Worm (Caenorhabditis elegans) whole organism, late embryonic: ENCODE measurements around the gene nck-1.

Experiments
- C08G9.2 ChIP-seq: sonication (generic microtip); optimal IDR thresholded peaks from 2 replicates; lab custom pipeline; 2016; ENCODE audit warnings: mild to moderate bottlenecking, missing genetic modification characterization, moderate library complexity, missing compliant biosample characterization
- F13H6.1 ChIP-seq: sonication (generic microtip); optimal IDR thresholded peaks from 2 replicates; lab custom pipeline; 2016; ENCODE audit warnings: missing genetic modification characterization, missing compliant biosample characterization
- ama-1 ChIP-seq: fragments of 150-350 bp; optimal IDR thresholded peaks from 2 replicates; lab custom pipeline; 2014
- ceh-14 ChIP-seq: sonication (generic microtip); optimal IDR thresholded peaks from 2 replicates; lab custom pipeline; 2016; ENCODE audit warnings: missing genotype, missing genetic modification characterization, missing compliant biosample characterization
- ceh-18 ChIP-seq: sonication (generic microtip); optimal IDR thresholded peaks from 2 replicates; lab custom pipeline; 2016; ENCODE audit warnings: missing genetic modification characterization, missing compliant biosample characterization
- ceh-2 ChIP-seq: sonication (generic microtip); optimal IDR thresholded peaks from 2 replicates; lab custom pipeline; 2016; ENCODE audit warnings: missing genotype, missing genetic modification characterization, missing compliant biosample characterization
- ceh-30 ChIP-seq: fragments of 150-350 bp; optimal IDR thresholded peaks from 2 replicates; lab custom pipeline; 2014; ENCODE audit warnings: missing biosample characterization, missing genetic modification characterization
- ceh-31 ChIP-seq: sonication (generic microtip); optimal IDR thresholded peaks from 2 replicates; lab custom pipeline; 2016; ENCODE audit warnings: missing genetic modification characterization, missing compliant biosample characterization
- ceh-34 ChIP-seq: sonication (generic microtip); optimal IDR thresholded peaks from 2 replicates; lab custom pipeline; 2016; ENCODE audit warnings: mild to moderate bottlenecking, missing genetic modification characterization, missing compliant biosample characterization
- ceh-48 ChIP-seq: sonication (generic microtip); optimal IDR thresholded peaks from 2 replicates; lab custom pipeline; 2016; ENCODE audit warnings: missing genetic modification characterization, inconsistent platforms, missing compliant biosample characterization
- ceh-6 ChIP-seq: fragments of 200-800 bp; sonication (Bioruptor generic); optimal IDR thresholded peaks from 2 replicates; lab custom pipeline; 2018; ENCODE audit warnings: mild to moderate bottlenecking, missing genetic modification characterization, missing compliant biosample characterization
- ceh-9 ChIP-seq: sonication (generic microtip); optimal IDR thresholded peaks from 2 replicates; lab custom pipeline; 2016; ENCODE audit warnings: mild to moderate bottlenecking, missing genetic modification characterization, inconsistent platforms, missing compliant biosample characterization
- dmd-4 ChIP-seq: sonication (generic microtip); optimal IDR thresholded peaks from 2 replicates; lab custom pipeline; 2016; ENCODE audit warnings: borderline replicate concordance, missing genetic modification characterization, missing compliant biosample characterization
- dve-1 ChIP-seq: sonication (generic microtip); optimal IDR thresholded peaks from 2 replicates; lab custom pipeline; 2017; ENCODE audit warnings: antibody characterized with exemption, mild to moderate bottlenecking, missing genetic modification characterization, missing compliant biosample characterization
- elt-2 ChIP-seq: sonication (generic microtip); optimal IDR thresholded peaks from 2 replicates; lab custom pipeline; 2016; ENCODE audit warnings: missing genetic modification reagents, missing genetic modification characterization, missing compliant biosample characterization
- ets-4 ChIP-seq: sonication (generic microtip); optimal IDR thresholded peaks from 2 replicates; lab custom pipeline; 2016; ENCODE audit warnings: missing genetic modification characterization, missing compliant biosample characterization
- fax-1 ChIP-seq: sonication (generic microtip); optimal IDR thresholded peaks from 2 replicates; lab custom pipeline; 2016; ENCODE audit warnings: missing genotype, missing genetic modification characterization, missing compliant biosample characterization
- fkh-6 ChIP-seq: sonication (generic microtip); optimal IDR thresholded peaks from 2 replicates; lab custom pipeline; 2016; ENCODE audit warnings: missing genetic modification characterization, missing compliant biosample characterization
- gmeb-2 ChIP-seq: sonication (generic microtip); optimal IDR thresholded peaks from 2 replicates; lab custom pipeline; 2016; ENCODE audit warnings: missing genetic modification characterization, inconsistent platforms, missing compliant biosample characterization
- hlh-30 ChIP-seq: sonication (generic microtip); optimal IDR thresholded peaks from 2 replicates; lab custom pipeline; 2017; ENCODE audit warnings: antibody characterized with exemption, missing genetic modification characterization, missing compliant biosample characterization; ENCODE audit not compliant: insufficient read depth
- lim-6 ChIP-seq: sonication (generic microtip); optimal IDR thresholded peaks from 2 replicates; lab custom pipeline; 2016; ENCODE audit warnings: missing genetic modification characterization, missing compliant biosample characterization
- nfya-1 ChIP-seq: sonication (generic microtip); optimal IDR thresholded peaks from 2 replicates; lab custom pipeline; 2017; ENCODE audit warnings: missing genetic modification characterization, mild to moderate bottlenecking, missing compliant biosample characterization, antibody characterized with exemption, moderate library complexity
- nhr-232 ChIP-seq: sonication (generic microtip); optimal IDR thresholded peaks from 2 replicates; lab custom pipeline; 2016; ENCODE audit warnings: missing genetic modification characterization, missing compliant biosample characterization
- npax-4 ChIP-seq: sonication (generic microtip); optimal IDR thresholded peaks from 2 replicates; lab custom pipeline; 2016; ENCODE audit warnings: missing genetic modification characterization, missing compliant biosample characterization
- pat-9 ChIP-seq: fragments of 200-800 bp; sonication (Bioruptor generic); optimal IDR thresholded peaks from 2 replicates; lab custom pipeline; 2018; ENCODE audit warnings: mild to moderate bottlenecking, missing genetic modification characterization, moderate library complexity, missing compliant biosample characterization
- pax-1 ChIP-seq: fragments of 150-350 bp; optimal IDR thresholded peaks from 2 replicates; lab custom pipeline; 2014; ENCODE audit warnings: missing biosample characterization, missing genetic modification characterization
- pha-2 ChIP-seq: sonication (generic microtip); optimal IDR thresholded peaks from 2 replicates; lab custom pipeline; 2017; ENCODE audit warnings: mild to moderate bottlenecking, missing genetic modification characterization, missing compliant biosample characterization
- pha-4 ChIP-seq: fragments of 150-350 bp; optimal IDR thresholded peaks from 2 replicates; lab custom pipeline; 2018; ENCODE audit warnings: missing biosample characterization, missing genetic modification reagents, missing genetic modification characterization
- pqm-1 ChIP-seq: sonication (generic microtip); optimal IDR thresholded peaks from 2 replicates; lab custom pipeline; 2016; ENCODE audit warnings: missing genetic modification characterization, missing compliant biosample characterization
- pros-1 ChIP-seq: fragments of 150-350 bp; optimal IDR thresholded peaks from 2 replicates; lab custom pipeline; 2014; ENCODE audit warnings: missing biosample characterization, missing genetic modification reagents, missing genetic modification characterization
- ref-2 ChIP-seq: sonication (generic microtip); optimal IDR thresholded peaks from 2 replicates; lab custom pipeline; 2016; ENCODE audit warnings: missing genetic modification characterization, missing compliant biosample characterization
- rnt-1 ChIP-seq: sonication (generic microtip); optimal IDR thresholded peaks from 2 replicates; lab custom pipeline; 2016; ENCODE audit warnings: missing genetic modification characterization, missing compliant biosample characterization
- sdc-2 ChIP-seq: sonication (generic microtip); optimal IDR thresholded peaks from 2 replicates; lab custom pipeline; 2016; ENCODE audit warnings: missing genotype, missing genetic modification characterization, missing compliant biosample characterization
- sox-2 ChIP-seq: fragments of 200-800 bp; sonication (Bioruptor generic); IDR thresholded peaks from 2 replicates; pipeline ENCODE4 v1.3.6; 2022; ENCODE audit warnings: missing genetic modification reagents, missing genetic modification characterization, missing compliant biosample characterization
- tbx-2 ChIP-seq: sonication (generic microtip); optimal IDR thresholded peaks from 2 replicates; lab custom pipeline; 2016; ENCODE audit warnings: missing genetic modification characterization, missing compliant biosample characterization
- unc-3 ChIP-seq, 2 experiments: fragments of 200-800 bp in 1 of 2; sonication (Bioruptor generic) in 1 of 2; sonication (generic microtip) in 1 of 2; conservative IDR thresholded peaks in 1 of 2; optimal IDR thresholded peaks in 1 of 2; 2 replicates each; pipeline versions ENCODE4 v1.3.6 to Lab custom; 2016 to 2022; ENCODE audit warnings: missing compliant biosample characterization in 2 of 2, missing genetic modification characterization in 2 of 2, missing genetic modification reagents in 1 of 2
- unc-42 ChIP-seq: sonication (generic microtip); optimal IDR thresholded peaks from 2 replicates; lab custom pipeline; 2016; ENCODE audit warnings: missing genotype, missing genetic modification characterization, missing compliant biosample characterization
- unc-55 ChIP-seq: sonication (generic microtip); optimal IDR thresholded peaks from 2 replicates; lab custom pipeline; 2017; ENCODE audit warnings: missing biosample characterization, missing genetic modification reagents, missing genetic modification characterization
- ztf-16 ChIP-seq: sonication (generic microtip); optimal IDR thresholded peaks from 2 replicates; lab custom pipeline; 2017; ENCODE audit warnings: missing genetic modification characterization, missing compliant biosample characterization

The nck-1 gene

ce11 chrX:4192235-4192634, 39.0 kb upstream of the nck-1 start:
- TF ChIP-seq C08G9.2 (no peak), ceh-34 (tag; lab: Kevin White, UChicago) (no peak), ceh-18 (tag; lab: Kevin White, UChicago) (no peak), gmeb-2 (tag; lab: Kevin White, UChicago) (no peak), sox-2 (GFP tag; lab: Robert Waterston, UW) (no peak), ceh-30 (no peak), npax-4 (tag; lab: Kevin White, UChicago) (no peak), pax-1 (tag; lab: Kevin White, UChicago) (no peak), ztf-16 (tag; lab: Kevin White, UChicago) (no peak), ceh-6 (no peak), unc-3 (GFP tag; conservative IDR thresholded peaks at IDR 0.05; lab: Robert Waterston, UW) (no peak), unc-3 (tag; optimal IDR thresholded peaks at IDR 0.05; lab: Kevin White, UChicago) (no peak), pat-9 (tag; lab: Kevin White, UChicago) (no peak), fkh-6 (tag; lab: Kevin White, UChicago) (no peak), ama-1 (lab: Kevin White, UChicago) (no peak), pqm-1 (tag; lab: Kevin White, UChicago) (no peak)

- TF ChIP-seq hlh-30, result peak; percentile 51
- peak; percentile 64 for TF ChIP-seq ceh-18 (tag; lab: Kevin White, UChicago)
- peak; percentile 86 for TF ChIP-seq nfya-1 (tag; lab: Kevin White, UChicago)
- TF ChIP-seq F13H6.1, result no peak
- peak; percentile 50 for TF ChIP-seq dmd-4 (tag; lab: Kevin White, UChicago)
- no peak for TF ChIP-seq pha-4
- TF ChIP-seq sdc-2 (tag; lab: Kevin White, UChicago), result peak; percentile 82
- peak; percentile 32; the same call in 1 of the 2 replicates for TF ChIP-seq sox-2 (GFP tag; lab: Robert Waterston, UW)
- TF ChIP-seq ceh-34 (tag; lab: Kevin White, UChicago), result peak; percentile 94
- TF ChIP-seq ets-4 (tag; lab: Kevin White, UChicago), result peak; percentile 77
- peak; percentile 24 for TF ChIP-seq pha-2 (tag; lab: Kevin White, UChicago)
- TF ChIP-seq ceh-2, result peak; percentile 29
- peak; percentile 76 for TF ChIP-seq pros-1
- peak; percentile 76 for TF ChIP-seq pax-1 (tag; lab: Kevin White, UChicago)
- TF ChIP-seq elt-2, result peak; percentile 50
- peak; percentile 82 for TF ChIP-seq unc-42 (tag; lab: Kevin White, UChicago)
- no peak for TF ChIP-seq lim-6 (tag; lab: Kevin White, UChicago)
- peak; percentile 87 for TF ChIP-seq ceh-31 (tag; lab: Kevin White, UChicago)
- TF ChIP-seq ama-1 (lab: Kevin White, UChicago), result peak; percentile 45
- peak; percentile 66 for TF ChIP-seq unc-55
- peak; percentile 83 for TF ChIP-seq tbx-2 (tag; lab: Kevin White, UChicago)
- TF ChIP-seq dve-1 (tag; lab: Kevin White, UChicago), result peak; percentile 70
- peak; percentile 18 for TF ChIP-seq ceh-14 (tag; lab: Kevin White, UChicago)
- TF ChIP-seq C08G9.2, result no peak
- TF ChIP-seq rnt-1 (tag; lab: Kevin White, UChicago), result peak; percentile 48
- no peak for TF ChIP-seq npax-4 (tag; lab: Kevin White, UChicago)
Observed at ce11 chrX:4190537-4191144, 37.4 kb upstream of the nck-1 start, which contains the start of gene vha-12. vha-12 (plus strand) TSS chrX:4191094.

DNA sequence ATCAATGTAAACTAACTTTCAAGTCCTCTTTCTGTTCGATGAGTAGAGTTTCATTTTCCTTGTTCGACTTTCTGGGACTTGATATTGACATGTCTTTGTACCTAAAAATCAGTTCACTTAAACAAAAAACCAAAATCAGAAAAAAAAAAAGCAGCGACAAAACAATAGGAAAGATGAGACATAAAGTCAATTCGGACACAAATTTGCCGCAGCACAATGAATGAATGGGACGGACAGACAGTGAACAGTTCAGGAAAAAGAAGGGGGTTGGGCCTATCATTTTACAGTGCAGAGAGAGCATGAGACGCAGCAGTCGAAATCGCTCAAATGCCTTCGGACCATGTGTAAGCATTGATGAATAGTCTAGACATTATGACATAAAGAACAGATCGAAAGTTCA, 33.4 kb upstream of the nck-1 start, which contains the start of gene mrp-6:
Gene mrp-6 (minus strand): TSS at position 101 of the 400 bp plus-strand sequence.
- TF ChIP-seq pha-2 (tag; lab: Kevin White, UChicago), result no peak
- TF ChIP-seq ets-4 (tag; lab: Kevin White, UChicago), result no peak
- no peak for TF ChIP-seq ref-2
- TF ChIP-seq gmeb-2 (tag; lab: Kevin White, UChicago), result no peak
- TF ChIP-seq nhr-232, result no peak
- no peak for TF ChIP-seq ceh-48 (tag; lab: Kevin White, UChicago)
- TF ChIP-seq fax-1 (tag; lab: Kevin White, UChicago), result no peak
- TF ChIP-seq ceh-9, result no peak
